Worm (Caenorhabditis elegans): Measurements from ENCODE around the gene F55A11.4.

Gene F55A11.4

ce11 chrV:11782809-11783440 lies 12.7 kb downstream of the F55A11.4 start, which contains the start of gene F55A11.11 (continued):
- TF ChIP-seq nhr-11 (tag; optimal IDR thresholded peaks at IDR 0.05) (peak; percentile 58), Y5F2A.4 (GFP tag; optimal IDR thresholded peaks at IDR 0.05) (peak; percentile 93), lin-15B (tag; optimal IDR thresholded peaks at IDR 0.05) (no peak), nhr-42 (GFP tag; IDR thresholded peaks at IDR 0.05) (peak; percentile 91), daf-12 (tag; optimal IDR thresholded peaks at IDR 0.05) (no peak), tra-1 (GFP tag; IDR thresholded peaks at IDR 0.05) (peak; percentile 94), cey-2 (tag; optimal IDR thresholded peaks at IDR 0.05; ENCODE audit: borderline replicate concordance, insufficient read depth) (no peak), ZK337.2 (GFP tag; IDR thresholded peaks at IDR 0.05) (peak; percentile 91), R02D3.7 (tag; optimal IDR thresholded peaks at IDR 0.05) (peak; percentile 38), lin-29 (GFP tag; IDR thresholded peaks at IDR 0.05) (peak; percentile 86), snpc-4 (tag; optimal IDR thresholded peaks at IDR 0.05) (no peak), nhr-10 (tag; optimal IDR thresholded peaks at IDR 0.05) (no peak), zfp-2 (tag; optimal IDR thresholded peaks at IDR 0.05) (peak; percentile 66), dve-1 (tag; optimal IDR thresholded peaks at IDR 0.05; ENCODE audit: insufficient read depth) (peak; percentile 80), aly-2 (tag; optimal IDR thresholded peaks at IDR 0.05) (no peak), unc-39 (tag; optimal IDR thresholded peaks at IDR 0.05) (no peak), F49E8.2 (tag; optimal IDR thresholded peaks at IDR 0.05; ENCODE audit: borderline replicate concordance) (peak; percentile 87), lin-38 (GFP tag; IDR thresholded peaks at IDR 0.05) (peak; percentile 87), nhr-77 (tag; optimal IDR thresholded peaks at IDR 0.05) (peak; percentile 12), nhr-48 (tag; optimal IDR thresholded peaks at IDR 0.05) (peak; percentile 80), hmg-1.1 (GFP tag; IDR thresholded peaks at IDR 0.05) (peak; percentile 92), Y48G9A.11 (GFP tag; IDR thresholded peaks at IDR 0.05) (peak; percentile 91), ztf-11 (tag; optimal IDR thresholded peaks at IDR 0.05) (no peak), madf-5 (GFP tag; IDR thresholded peaks at IDR 0.05) (peak; percentile 90 to 91), fos-1 (tag; optimal IDR thresholded peaks at IDR 0.05) (no peak), ceh-62 (tag; optimal IDR thresholded peaks at IDR 0.05) (no peak), fkh-10 (GFP tag; optimal IDR thresholded peaks at IDR 0.05) (no peak), lim-7 (GFP tag; IDR thresholded peaks at IDR 0.05) (peak; percentile 97), dmd-6 (GFP tag; IDR thresholded peaks at IDR 0.05) (peak; percentile 75), dpl-1 (GFP tag; optimal IDR thresholded peaks at IDR 0.05) (peak; percentile 53), nhr-111 (GFP tag; optimal IDR thresholded peaks at IDR 0.05) (peak; percentile 90), nhr-237 (tag; optimal IDR thresholded peaks at IDR 0.05) (no peak), lsy-2 (tag; optimal IDR thresholded peaks at IDR 0.05) (peak in 1 of 2 experiments; percentile 79), ceh-82 (tag; optimal IDR thresholded peaks at IDR 0.05) (no peak), saeg-2 (GFP tag; IDR thresholded peaks at IDR 0.05) (peak; percentile 91), hlh-11 (tag; optimal IDR thresholded peaks at IDR 0.05) (peak; percentile 73), dmd-8 (GFP tag; IDR thresholded peaks at IDR 0.05) (peak; percentile 98; the same call in 1 of the 2 replicates), tag-97 (GFP tag; IDR thresholded peaks at IDR 0.05) (no peak), php-3 (GFP tag; IDR thresholded peaks at IDR 0.05) (peak; percentile 93), daf-8 (GFP tag; IDR thresholded peaks at IDR 0.05) (peak; percentile 98), sdz-12 (GFP tag; optimal IDR thresholded peaks at IDR 0.05) (peak; percentile 96), dmd-9 (GFP tag; IDR thresholded peaks at IDR 0.05) (peak; percentile 76), ceh-28 (tag; optimal IDR thresholded peaks at IDR 0.05) (no peak), ceh-44 (GFP tag; IDR thresholded peaks at IDR 0.05) (peak; percentile 92), zip-2 (tag; optimal IDR thresholded peaks at IDR 0.05) (peak; percentile 68), nhr-102 (tag; optimal IDR thresholded peaks at IDR 0.05) (peak; percentile 82), lin-39 (tag; optimal IDR thresholded peaks at IDR 0.05) (no peak), nhr-6 (tag; optimal IDR thresholded peaks at IDR 0.05) (peak; percentile 22), set-16 (GFP tag; IDR thresholded peaks at IDR 0.05) (no peak; the same call in 1 of the 2 replicates), arid-1 (GFP tag; conservative IDR thresholded peaks at IDR 0.05) (peak; percentile 94), hif-1 (tag; optimal IDR thresholded peaks at IDR 0.05) (peak; percentile 57 to 80)
